Worm (Caenorhabditis elegans): ENCODE data around the gene srz-9.
A peak's percentile ranks its signal among the peaks of the same experiment; 100 is the strongest.
"Not testable (repeated sequence)": the region's sequence is repeated elsewhere in the genome, so short reads cannot be mapped to it uniquely, and the experiment has no call there.

- TF ChIP-seq ets-7 (tag; optimal IDR thresholded peaks at IDR 0.05); ama-1 (optimal IDR thresholded peaks at IDR 0.05); flt-1 (GFP tag; IDR thresholded peaks at IDR 0.05); ceh-36 (tag; optimal IDR thresholded peaks at IDR 0.05); tra-4 (tag; optimal IDR thresholded peaks at IDR 0.05); sea-1 (GFP tag; conservative IDR thresholded peaks at IDR 0.05): not testable (repeated sequence)
- peak; percentile 59; the same call in 1 of the 2 replicates for TF ChIP-seq tbx-11 (GFP tag; IDR thresholded peaks at IDR 0.05)
These were observed 11.2 kb upstream of the srz-9 start for ce11 chrIII:1252412-1253207.

Data from whole organism, early embryonic.